Worm (Caenorhabditis elegans): ENCODE results near the gene Y43E12A.3.

DNA sequence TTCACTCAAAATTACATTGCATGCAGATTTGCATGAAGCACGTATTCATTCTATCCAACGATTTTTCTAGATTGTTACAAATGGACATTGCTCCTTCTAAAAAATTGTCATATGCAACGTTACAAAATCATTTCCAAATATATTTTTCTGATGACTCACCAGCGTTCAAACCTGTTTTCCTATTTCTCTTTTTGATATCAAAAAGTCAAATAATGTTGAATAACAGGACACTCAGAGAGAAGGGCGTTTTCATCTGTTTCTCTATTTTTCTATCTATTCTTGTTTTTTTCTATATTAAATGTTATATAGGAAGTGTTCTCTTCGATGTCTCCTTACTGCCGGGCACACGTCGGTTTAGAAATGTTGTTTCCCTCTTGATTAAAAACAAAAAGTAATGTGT lies 19.2 kb downstream of the Y43E12A.3 start:
- no peak for TF ChIP-seq ama-1 (optimal IDR thresholded peaks at IDR 0.05)
- TF ChIP-seq F13C5.2 (tag; optimal IDR thresholded peaks at IDR 0.05): no peak
- TF ChIP-seq pes-1 (GFP tag; IDR thresholded peaks at IDR 0.05): no peak
- TF ChIP-seq tbx-37 (GFP tag; conservative IDR thresholded peaks at IDR 0.05): no peak
- no peak for TF ChIP-seq tbx-11 (GFP tag; IDR thresholded peaks at IDR 0.05)
- TF ChIP-seq flt-1 (GFP tag; IDR thresholded peaks at IDR 0.05): no peak
- TF ChIP-seq ets-7 (tag; optimal IDR thresholded peaks at IDR 0.05): no peak
- no peak for TF ChIP-seq B0310.2 (tag; optimal IDR thresholded peaks at IDR 0.05)
- no peak for TF ChIP-seq tra-4 (tag; optimal IDR thresholded peaks at IDR 0.05)
- TF ChIP-seq hmbx-1 (tag; optimal IDR thresholded peaks at IDR 0.05): no peak

Measured in whole organism, early embryonic.